Fruit fly (Drosophila melanogaster): ENCODE measurements around the gene tara.
A peak's percentile ranks its signal among the peaks of the same experiment; 100 is the strongest.

Gene tara

dm6 chr3R:16224415-16225165 lies 861 bp upstream of the tara start (continued):
- no peak for TF ChIP-seq ken (GFP tag; IDR thresholded peaks at IDR 0.05)
- TF ChIP-seq run (tag; optimal IDR thresholded peaks at IDR 0.05), result peak; percentile 96
- TF ChIP-seq Hsf (GFP tag; optimal IDR thresholded peaks at IDR 0.05), result peak; percentile 97
- peak; percentile 93 for TF ChIP-seq CG12155 (GFP tag; optimal IDR thresholded peaks at IDR 0.05)
- TF ChIP-seq Meics (GFP tag; optimal IDR thresholded peaks at IDR 0.05), result peak; percentile 98
- TF ChIP-seq CG6175 (GFP tag; IDR thresholded peaks at IDR 0.05), result no peak
- TF ChIP-seq CG16813 (GFP tag; IDR thresholded peaks at IDR 0.05; ENCODE audit: partially characterized antibody), result no peak
- peak; percentile 96 to 97 for TF ChIP-seq Trl (optimal IDR thresholded peaks at IDR 0.05)
- peak; percentile 98 for TF ChIP-seq Trl (GFP tag; optimal IDR thresholded peaks at IDR 0.05)
- peak; percentile 100 for TF ChIP-seq sens (GFP tag)
- no peak for TF ChIP-seq Atf6 (GFP tag; IDR thresholded peaks at IDR 0.05)
- peak; percentile 96 for TF ChIP-seq CG6272 (GFP tag; IDR thresholded peaks at IDR 0.05)
- peak; percentile 89 for TF ChIP-seq Ets97D (GFP tag; optimal IDR thresholded peaks at IDR 0.05)
- TF ChIP-seq CG12659 (GFP tag; optimal IDR thresholded peaks at IDR 0.05), result peak; percentile 98
- TF ChIP-seq al (GFP tag; IDR thresholded peaks at IDR 0.05), result no peak
- TF ChIP-seq HmgZ (tag; optimal IDR thresholded peaks at IDR 0.05), result peak; percentile 96
- TF ChIP-seq NK7.1 (GFP tag; optimal IDR thresholded peaks at IDR 0.05), result peak; percentile 97
- peak; percentile 97 for TF ChIP-seq CG11504 (tag; optimal IDR thresholded peaks at IDR 0.05)
- peak; percentile 90 for TF ChIP-seq psq (GFP tag; optimal IDR thresholded peaks at IDR 0.05)
- TF ChIP-seq ci (GFP tag; IDR thresholded peaks at IDR 0.05), result no peak
- peak; percentile 98 for TF ChIP-seq CG15269 (tag; optimal IDR thresholded peaks at IDR 0.05)
- peak; percentile 11 for TF ChIP-seq pzg (GFP tag; optimal IDR thresholded peaks at IDR 0.05)
- peak; percentile 98 for TF ChIP-seq CG6683 (GFP tag; optimal IDR thresholded peaks at IDR 0.05)
- peak; percentile 93 for TF ChIP-seq nom (GFP tag; optimal IDR thresholded peaks at IDR 0.05)
- no peak for TF ChIP-seq Ravus (GFP tag; IDR thresholded peaks at IDR 0.05)
- no peak for TF ChIP-seq CG10959 (GFP tag; IDR thresholded peaks at IDR 0.05)
- TF ChIP-seq dpn (GFP tag; optimal IDR thresholded peaks at IDR 0.05), result peak; percentile 97
- TF ChIP-seq HLH3B (GFP tag; IDR thresholded peaks at IDR 0.05), result no peak
- peak; percentile 97 for TF ChIP-seq Abd-B (GFP tag; optimal IDR thresholded peaks at IDR 0.05)
- TF ChIP-seq CG1792 (GFP tag; optimal IDR thresholded peaks at IDR 0.05), result peak; percentile 97
- TF ChIP-seq pb (GFP tag; optimal IDR thresholded peaks at IDR 0.05), result peak; percentile 98
- peak; percentile 93 to 97 for TF ChIP-seq Pdp1 (GFP tag; optimal IDR thresholded peaks at IDR 0.05)
- TF ChIP-seq amos (GFP tag; IDR thresholded peaks at IDR 0.05; ENCODE audit: partially characterized antibody), result no peak
- peak; percentile 98 for TF ChIP-seq CG4424 (GFP tag; optimal IDR thresholded peaks at IDR 0.05)
- TF ChIP-seq sd (tag; optimal IDR thresholded peaks at IDR 0.05), result peak; percentile 93
- TF ChIP-seq CG1233 (GFP tag; optimal IDR thresholded peaks at IDR 0.05), result peak; percentile 97
- TF ChIP-seq CG11247 (GFP tag; IDR thresholded peaks at IDR 0.05), result no peak
- TF ChIP-seq ssp (GFP tag; IDR thresholded peaks at IDR 0.05), result no peak
- TF ChIP-seq fru (optimal IDR thresholded peaks at IDR 0.05), result no peak
- peak; percentile 99 for TF ChIP-seq CG12391 (tag; optimal IDR thresholded peaks at IDR 0.05)
- no peak for TF ChIP-seq CG4730 (GFP tag; IDR thresholded peaks at IDR 0.05)
- TF ChIP-seq Dad (GFP tag; optimal IDR thresholded peaks at IDR 0.05), result peak; percentile 96
- TF ChIP-seq nau (GFP tag; optimal IDR thresholded peaks at IDR 0.05), result peak; percentile 96
- TF ChIP-seq bowl (GFP tag; IDR thresholded peaks at IDR 0.05), result no peak
- no peak for TF ChIP-seq CG8765 (GFP tag; IDR thresholded peaks at IDR 0.05)
- peak; percentile 93 for TF ChIP-seq CG4617 (GFP tag; optimal IDR thresholded peaks at IDR 0.05; ENCODE audit: borderline replicate concordance)
- peak; percentile 76 for TF ChIP-seq Jarid2 (GFP tag; optimal IDR thresholded peaks at IDR 0.05)
- no peak for TF ChIP-seq sens-2 (GFP tag; IDR thresholded peaks at IDR 0.05)
- TF ChIP-seq CG8281 (tag; optimal IDR thresholded peaks at IDR 0.05), result peak; percentile 86
- TF ChIP-seq Ada2b (GFP tag; IDR thresholded peaks at IDR 0.05), result no peak
- peak; percentile 90 for TF ChIP-seq cato (GFP tag; optimal IDR thresholded peaks at IDR 0.05; ENCODE audit: borderline replicate concordance)
